Worm (Caenorhabditis elegans) whole organism, mixed stage, embryonic: ENCODE data around the gene clec-67.

Source experiments
- mep-1 ChIP-seq: fragments of 150-350 bp; optimal IDR thresholded peaks from 2 replicates; lab custom pipeline; 2017; ENCODE audit warnings: missing biosample characterization, missing genetic modification reagents, missing genetic modification characterization, inconsistent platforms
- nhr-28 ChIP-seq: fragments of 150-350 bp; optimal IDR thresholded peaks from 2 replicates; lab custom pipeline; 2014; ENCODE audit warnings: missing biosample characterization, missing genetic modification characterization
- sem-2 ChIP-seq: fragments of 200-800 bp; sonication (Bioruptor generic); optimal IDR thresholded peaks from 2 replicates; lab custom pipeline; 2018; ENCODE audit warnings: mild to moderate bottlenecking, missing genetic modification characterization, missing compliant biosample characterization
- unc-62 ChIP-seq: fragments of 150-350 bp; optimal IDR thresholded peaks from 2 replicates; lab custom pipeline; 2014; ENCODE audit warnings: missing biosample characterization, missing genetic modification reagents, missing genetic modification characterization

DNA sequence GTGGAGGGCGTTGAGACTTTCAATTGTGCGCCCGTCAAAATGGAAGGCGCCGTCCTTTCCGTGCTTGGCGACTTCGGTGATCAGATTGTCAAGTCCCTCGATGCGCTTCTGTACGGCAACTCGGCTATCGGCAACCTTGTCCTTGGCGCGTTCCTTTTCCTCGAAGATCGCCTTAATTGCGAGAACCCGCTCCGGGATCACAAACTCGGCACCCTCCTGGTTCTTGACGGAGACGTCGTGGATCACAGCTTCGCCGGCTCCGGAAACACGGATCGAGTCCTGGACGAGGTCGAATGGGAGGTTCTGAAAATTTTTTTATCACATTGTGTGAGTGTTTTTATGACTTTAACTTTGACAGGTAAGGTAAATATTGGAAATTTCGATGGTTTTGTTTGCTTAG, 48.8 kb upstream of the clec-67 start:
- TF ChIP-seq unc-62 (no peak), nhr-28 (tag; lab: Kevin White, UChicago) (no peak), mep-1 (tag; lab: Kevin White, UChicago) (no peak), sem-2 (GFP tag; lab: Kevin White, UChicago) (no peak)
